Fruit fly (Drosophila melanogaster) whole organism, prepupa: ENCODE results near the gene nyo.

Experiments
- CG10631 ChIP-seq: fragments of 200-800 bp; sonication (Bioruptor generic); optimal IDR thresholded peaks from 2 replicates; lab custom pipeline; 2016; ENCODE audit warnings: missing biosample characterization, missing genetic modification characterization
- CG10669 ChIP-seq: fragments of 200-800 bp; sonication (Bioruptor generic); optimal IDR thresholded peaks from 3 replicates; lab custom pipeline; 2018; ENCODE audit warnings: missing biosample characterization, mild to moderate bottlenecking, missing genetic modification characterization, moderate library complexity
- CG11294 ChIP-seq: fragments of 200-800 bp; sonication (Bioruptor generic); IDR thresholded peaks from 2 replicates; pipeline ENCODE4 v1.3.6; 2022; ENCODE audit warnings: missing biosample characterization, missing genetic modification characterization
- CG11762 ChIP-seq: fragments of 200-800 bp; sonication (Bioruptor generic); optimal IDR thresholded peaks from 3 replicates; lab custom pipeline; 2016; ENCODE audit warnings: missing biosample characterization, missing genetic modification characterization; ENCODE audit not compliant: insufficient read depth
- CG11902 ChIP-seq: fragments of 200-800 bp; sonication (Bioruptor generic); optimal IDR thresholded peaks from 3 replicates; lab custom pipeline; 2016; ENCODE audit warnings: missing biosample characterization, missing genetic modification characterization
- CG15336 ChIP-seq: fragments of 200-800 bp; sonication (Bioruptor generic); IDR thresholded peaks from 2 replicates; pipeline ENCODE4 v1.3.6; 2022; ENCODE audit warnings: missing biosample characterization, missing genetic modification characterization
- CG1621 ChIP-seq: fragments of 200-800 bp; sonication (Bioruptor generic); optimal IDR thresholded peaks from 3 replicates; lab custom pipeline; 2018; ENCODE audit warnings: missing biosample characterization, mild to moderate bottlenecking, missing genetic modification characterization
- CG16779 ChIP-seq: fragments of 200-800 bp; sonication (Bioruptor generic); optimal IDR thresholded peaks from 3 replicates; lab custom pipeline; 2017; ENCODE audit warnings: missing biosample characterization, mild to moderate bottlenecking, missing genetic modification characterization
- CG3032 ChIP-seq: fragments of 200-800 bp; optimal IDR thresholded peaks from 2 replicates; lab custom pipeline; 2019; ENCODE audit warnings: missing biosample characterization, mild to moderate bottlenecking, missing genetic modification characterization, moderate library complexity
- CG31627 ChIP-seq: fragments of 200-800 bp; sonication (Bioruptor generic); optimal IDR thresholded peaks from 3 replicates; lab custom pipeline; 2016; ENCODE audit warnings: missing biosample characterization, missing genetic modification characterization
- CG34406 ChIP-seq: fragments of 200-800 bp; sonication (Bioruptor generic); optimal IDR thresholded peaks from 3 replicates; lab custom pipeline; 2016; ENCODE audit warnings: missing biosample characterization, missing genetic modification characterization
- CG4318 ChIP-seq: fragments of 200-800 bp; sonication (Bioruptor generic); optimal IDR thresholded peaks from 3 replicates; lab custom pipeline; 2017; ENCODE audit warnings: missing biosample characterization, mild to moderate bottlenecking, missing genetic modification characterization
- CG6163 ChIP-seq: fragments of 200-800 bp; sonication (Bioruptor generic); IDR thresholded peaks from 3 replicates; pipeline ENCODE4 v1.3.6; 2022; ENCODE audit warnings: missing biosample characterization, missing genetic modification characterization
- CG6276 ChIP-seq: fragments of 200-800 bp; sonication (Bioruptor generic); optimal IDR thresholded peaks from 2 replicates; lab custom pipeline; 2017; ENCODE audit warnings: missing biosample characterization, mild to moderate bottlenecking, missing genetic modification characterization
- CG6792 ChIP-seq: fragments of 200-800 bp; sonication (Bioruptor generic); optimal IDR thresholded peaks from 3 replicates; lab custom pipeline; 2016; ENCODE audit warnings: missing biosample characterization, missing genetic modification characterization
- CG6808 ChIP-seq: fragments of 200-800 bp; sonication (Bioruptor generic); optimal IDR thresholded peaks from 3 replicates; lab custom pipeline; 2017; ENCODE audit warnings: missing biosample characterization, missing genetic modification characterization, mild to moderate bottlenecking, moderate library complexity, missing genetic modification reagents
- CG7368 ChIP-seq: fragments of 200-800 bp; sonication (Bioruptor generic); optimal IDR thresholded peaks from 3 replicates; lab custom pipeline; 2016; ENCODE audit warnings: missing biosample characterization, missing genetic modification characterization
- CG8119 ChIP-seq: fragments of 200-800 bp; sonication (Bioruptor generic); IDR thresholded peaks from 3 replicates; pipeline ENCODE4 v1.3.6; 2022; ENCODE audit warnings: missing biosample characterization, missing genetic modification characterization
- CG8319 ChIP-seq: fragments of 200-800 bp; sonication (Bioruptor generic); optimal IDR thresholded peaks from 3 replicates; lab custom pipeline; 2016; ENCODE audit warnings: missing biosample characterization, missing genetic modification characterization
- CG9139 ChIP-seq: fragments of 200-800 bp; sonication (Bioruptor generic); optimal IDR thresholded peaks from 3 replicates; lab custom pipeline; 2017; ENCODE audit warnings: missing biosample characterization, mild to moderate bottlenecking, missing genetic modification characterization
- Eip75B ChIP-seq: fragments of 200-800 bp; sonication (Bioruptor generic); optimal IDR thresholded peaks from 3 replicates; lab custom pipeline; 2016; ENCODE audit warnings: missing biosample characterization, missing genetic modification characterization
- Eip78C ChIP-seq: fragments of 200-800 bp; sonication (Bioruptor generic); peaks from one replicate; lab custom pipeline; 2016; ENCODE audit warnings: missing biosample characterization, missing genetic modification characterization
- Eip93F ChIP-seq: fragments of 200-800 bp; sonication (Bioruptor generic); optimal IDR thresholded peaks from 2 replicates; lab custom pipeline; 2016; ENCODE audit warnings: missing biosample characterization, mild to moderate bottlenecking, missing genetic modification characterization
- Gug ChIP-seq: fragments of 200-800 bp; sonication (Bioruptor generic); IDR thresholded peaks from 2 replicates; pipeline ENCODE4 v1.3.6; 2022; ENCODE audit warnings: missing biosample characterization, missing genetic modification characterization
- Hr39 ChIP-seq: fragments of 200-800 bp; sonication (Bioruptor generic); optimal IDR thresholded peaks from 2 replicates; lab custom pipeline; 2016; ENCODE audit warnings: missing biosample characterization, missing genetic modification characterization
- Hr4 ChIP-seq: fragments of 200-800 bp; sonication (Bioruptor generic); optimal IDR thresholded peaks from 3 replicates; lab custom pipeline; 2016; ENCODE audit warnings: missing biosample characterization, missing genetic modification characterization
- Lpt ChIP-seq: fragments of 200-800 bp; sonication (Bioruptor generic); optimal IDR thresholded peaks from 3 replicates; lab custom pipeline; 2016; ENCODE audit warnings: missing biosample characterization, missing genetic modification characterization
- Met ChIP-seq: fragments of 200-800 bp; sonication (Bioruptor generic); optimal IDR thresholded peaks from 3 replicates; lab custom pipeline; 2016; ENCODE audit warnings: missing biosample characterization, missing genetic modification characterization
- Smox ChIP-seq: fragments of 200-800 bp; sonication (Bioruptor generic); optimal IDR thresholded peaks from 3 replicates; lab custom pipeline; 2016; ENCODE audit warnings: missing biosample characterization, missing genetic modification characterization
- Sox15 ChIP-seq: fragments of 200-800 bp; sonication (Bioruptor generic); optimal IDR thresholded peaks from 3 replicates; lab custom pipeline; 2016; ENCODE audit warnings: missing biosample characterization, missing genetic modification characterization
- acj6 ChIP-seq: fragments of 200-800 bp; sonication (Bioruptor generic); optimal IDR thresholded peaks from 3 replicates; lab custom pipeline; 2016; ENCODE audit warnings: missing biosample characterization, missing genetic modification characterization
- cyc ChIP-seq: fragments of 200-800 bp; sonication (Bioruptor generic); optimal IDR thresholded peaks from 3 replicates; lab custom pipeline; 2016; ENCODE audit warnings: missing biosample characterization, missing genetic modification characterization
- dsx ChIP-seq: fragments of 200-800 bp; optimal IDR thresholded peaks from 3 replicates; lab custom pipeline; 2019; ENCODE audit warnings: missing biosample characterization, mild to moderate bottlenecking, missing genetic modification characterization, moderate library complexity; ENCODE audit not compliant: poor library complexity, severe bottlenecking
- esn ChIP-seq: fragments of 200-800 bp; sonication (Bioruptor generic); optimal IDR thresholded peaks from 2 replicates; lab custom pipeline; 2016; ENCODE audit warnings: missing biosample characterization, mild to moderate bottlenecking, missing genetic modification characterization, moderate library complexity
- fd59A ChIP-seq: fragments of 200-800 bp; sonication (Bioruptor generic); optimal IDR thresholded peaks from 2 replicates; lab custom pipeline; 2017; ENCODE audit warnings: missing biosample characterization, mild to moderate bottlenecking, missing genetic modification characterization, missing genetic modification reagents
- fd85E ChIP-seq: fragments of 200-800 bp; sonication (Bioruptor generic); optimal IDR thresholded peaks from 3 replicates; lab custom pipeline; 2016; ENCODE audit warnings: missing biosample characterization, missing genetic modification characterization
- lz ChIP-seq: fragments of 200-800 bp; sonication (Bioruptor generic); optimal IDR thresholded peaks from 3 replicates; lab custom pipeline; 2016; ENCODE audit warnings: missing biosample characterization, missing genetic modification characterization
- net ChIP-seq: fragments of 200-800 bp; sonication (Bioruptor generic); optimal IDR thresholded peaks from 3 replicates; lab custom pipeline; 2016; ENCODE audit warnings: missing biosample characterization, missing genetic modification characterization
- pdm3 ChIP-seq: fragments of 200-800 bp; sonication (Bioruptor generic); optimal IDR thresholded peaks from 3 replicates; lab custom pipeline; 2016; ENCODE audit warnings: missing biosample characterization, missing genetic modification characterization
- ss ChIP-seq, 2 experiments: fragments of 200-800 bp; sonication (Bioruptor generic); optimal IDR thresholded peaks; 2 replicates in 1 of 2; 3 replicates in 1 of 2; lab custom pipeline; 2017 to 2018; ENCODE audit warnings: mild to moderate bottlenecking in 2 of 2, missing biosample characterization in 2 of 2, missing genetic modification characterization in 2 of 2, moderate library complexity in 1 of 2
- vri ChIP-seq: fragments of 200-800 bp; sonication (Bioruptor generic); optimal IDR thresholded peaks from 3 replicates; lab custom pipeline; 2016; ENCODE audit warnings: missing biosample characterization, mild to moderate bottlenecking, missing genetic modification characterization

nyo gene

DNA sequence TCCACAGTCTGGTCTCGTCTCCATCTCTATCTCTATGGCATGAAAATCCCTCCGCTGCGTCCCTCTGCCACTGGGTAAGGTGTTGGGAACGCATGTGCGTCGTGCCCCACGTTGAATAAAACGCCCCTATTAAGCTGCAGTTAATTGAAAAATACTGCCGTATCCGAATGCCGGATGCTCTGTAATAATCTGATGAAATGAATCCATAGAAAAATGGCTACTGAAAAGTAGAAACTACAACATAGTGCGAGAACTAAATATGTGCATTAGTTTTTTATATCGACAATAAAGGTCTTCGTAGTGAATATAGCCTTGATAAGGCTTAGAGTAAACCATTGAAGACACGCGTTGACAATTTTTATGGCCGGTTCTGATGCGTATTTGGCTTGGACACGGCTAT lies 23.9 kb downstream of the nyo start (continued):
- TF ChIP-seq CG7368 (GFP tag; lab: Kevin White, UChicago) (peak; percentile 35), CG6808 (GFP tag; lab: Kevin White, UChicago) (peak; percentile 74), CG8119 (GFP tag; lab: Robert Waterston, UW) (peak; percentile 83), CG3032 (tag; lab: Kevin White, UChicago) (peak; percentile 82), CG15336 (GFP tag; lab: Robert Waterston, UW) (peak; percentile 83), esn (GFP tag; lab: Kevin White, UChicago) (no peak), CG31627 (GFP tag; lab: Kevin White, UChicago) (no peak), fd59A (GFP tag; lab: Kevin White, UChicago) (peak; percentile 75), Sox15 (GFP tag; lab: Kevin White, UChicago) (no peak), CG4318 (GFP tag; lab: Kevin White, UChicago) (peak; percentile 62), Hr39 (GFP tag; lab: Kevin White, UChicago) (no peak), lz (GFP tag; lab: Kevin White, UChicago) (peak; percentile 13), ss (GFP tag; optimal IDR thresholded peaks at IDR 0.05; lab: Kevin White, UChicago) (peak; percentile 81 to 82), CG6276 (peak; percentile 62), Eip93F (GFP tag; lab: Kevin White, UChicago) (no peak), Hr4 (GFP tag; lab: Kevin White, UChicago) (peak; percentile 70)
- TF ChIP-seq, all 60 proteins: peak for 41

DNA sequence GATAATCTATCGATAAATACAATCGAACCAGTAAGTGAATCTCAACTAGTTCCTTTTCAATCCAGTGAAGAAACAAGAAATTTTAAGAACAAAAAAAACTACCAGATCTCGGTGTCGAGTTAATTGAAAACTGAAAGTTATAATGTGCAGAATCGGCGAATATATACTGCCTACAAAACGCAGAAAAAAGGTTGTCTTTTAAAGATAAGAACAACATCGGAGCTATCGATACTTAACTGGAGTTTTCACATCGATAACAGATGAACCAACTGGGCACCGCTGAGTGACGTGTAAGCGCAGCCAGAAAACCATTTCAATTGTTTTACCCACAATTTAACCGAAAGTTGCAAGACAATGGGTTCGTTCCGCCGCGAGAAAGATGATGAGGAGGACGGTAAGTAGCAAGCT lies 29.1 kb downstream of the nyo start, which contains the start of gene gammaCOP:
Gene gammaCOP (plus strand): TSS at position 259 of the 408 bp plus-strand sequence.
- no peak for TF ChIP-seq CG8319 (GFP tag; lab: Kevin White, UChicago)
- TF ChIP-seq dsx (GFP tag; lab: Kevin White, UChicago): no peak
- no peak for TF ChIP-seq CG11902 (GFP tag; lab: Kevin White, UChicago)
- no peak for TF ChIP-seq CG6163
- no peak for TF ChIP-seq esn (GFP tag; lab: Kevin White, UChicago)
- no peak for TF ChIP-seq ss (GFP tag; optimal IDR thresholded peaks at IDR 0.05; lab: Kevin White, UChicago)
- no peak for TF ChIP-seq CG8119 (GFP tag; lab: Robert Waterston, UW)
- no peak for TF ChIP-seq Smox

DNA sequence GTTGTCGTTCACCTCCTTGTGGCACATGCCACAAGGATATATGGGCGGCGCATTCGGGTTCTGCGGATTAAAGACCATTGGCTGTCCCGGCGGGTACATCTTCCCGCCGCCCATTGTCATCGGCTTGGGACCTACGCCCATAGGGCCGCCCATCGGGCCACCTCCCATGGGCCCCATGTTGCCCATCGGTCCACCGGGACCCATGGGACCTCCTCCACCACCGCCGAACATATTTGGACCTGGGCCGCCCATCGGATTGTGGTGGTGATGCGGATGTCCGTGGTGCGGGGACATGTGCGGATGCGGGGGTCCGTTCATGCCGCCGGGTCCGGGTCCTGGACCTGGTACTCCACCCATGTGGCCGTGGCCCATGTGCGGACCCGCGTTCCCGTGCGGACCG lies 34.5 kb downstream of the nyo start:
- no peak for TF ChIP-seq vri
- TF ChIP-seq Eip75B: no peak
- TF ChIP-seq CG15336 (GFP tag; lab: Robert Waterston, UW): no peak
- no peak for TF ChIP-seq CG6792 (GFP tag; lab: Kevin White, UChicago)
- no peak for TF ChIP-seq CG10631
- no peak for TF ChIP-seq CG9139 (GFP tag; lab: Kevin White, UChicago)
- TF ChIP-seq Met (GFP tag; lab: Kevin White, UChicago): no peak
- TF ChIP-seq Gug: no peak
- no peak for TF ChIP-seq pdm3
- no peak for TF ChIP-seq Lpt (GFP tag; lab: Kevin White, UChicago)
- TF ChIP-seq CG3032 (tag; lab: Kevin White, UChicago): no peak
- TF ChIP-seq CG7368 (GFP tag; lab: Kevin White, UChicago): no peak
- TF ChIP-seq Sox15 (GFP tag; lab: Kevin White, UChicago): no peak
- no peak for TF ChIP-seq acj6 (GFP tag; lab: Kevin White, UChicago)
- TF ChIP-seq CG34406 (GFP tag; lab: Kevin White, UChicago): no peak
- no peak for TF ChIP-seq net (GFP tag; lab: Kevin White, UChicago)

DNA sequence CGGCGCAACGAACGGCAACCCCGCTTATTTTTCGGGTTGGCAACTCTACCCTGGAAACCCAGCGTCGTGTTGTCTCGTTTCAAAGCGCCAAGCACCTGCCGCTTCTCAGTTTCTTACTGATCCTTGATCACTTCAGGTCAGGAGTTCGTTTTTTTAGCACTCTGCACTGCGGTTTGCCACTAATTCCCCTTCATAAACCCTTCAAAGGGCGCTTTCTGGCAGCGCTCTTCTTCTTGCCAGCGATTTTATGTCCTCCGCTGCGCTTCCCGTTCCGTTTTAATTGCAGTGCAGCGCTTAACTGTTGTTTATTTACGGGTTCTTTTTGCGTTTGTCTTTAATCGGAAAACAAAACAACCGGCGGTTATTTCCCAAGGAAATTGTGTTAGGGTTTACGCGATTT lies 37.2 kb downstream of the nyo start:
- no peak for TF ChIP-seq Eip93F (GFP tag; lab: Kevin White, UChicago)
- TF ChIP-seq CG11294 (GFP tag; lab: Robert Waterston, UW): no peak
- TF ChIP-seq Sox15 (GFP tag; lab: Kevin White, UChicago): no peak
- no peak for TF ChIP-seq fd85E (GFP tag; lab: Kevin White, UChicago)
- no peak for TF ChIP-seq ss (GFP tag; optimal IDR thresholded peaks at IDR 0.05; lab: Kevin White, UChicago)
- no peak for TF ChIP-seq CG11902 (GFP tag; lab: Kevin White, UChicago)
- no peak for TF ChIP-seq Gug
- no peak for TF ChIP-seq Eip78C (GFP tag; lab: Kevin White, UChicago)
- no peak for TF ChIP-seq lz (GFP tag; lab: Kevin White, UChicago)
- TF ChIP-seq CG10669 (GFP tag; lab: Kevin White, UChicago): no peak
- no peak for TF ChIP-seq CG6163
- TF ChIP-seq Eip75B: no peak
- no peak for TF ChIP-seq cyc
- no peak for TF ChIP-seq CG16779 (tag; lab: Kevin White, UChicago)
- TF ChIP-seq CG6276: no peak
- TF ChIP-seq CG1621 (tag; lab: Kevin White, UChicago): no peak
- no peak for TF ChIP-seq CG7368 (GFP tag; lab: Kevin White, UChicago)
- TF ChIP-seq CG11762 (GFP tag; lab: Kevin White, UChicago): no peak
- no peak for TF ChIP-seq dsx (GFP tag; lab: Kevin White, UChicago)
